Worm (Caenorhabditis elegans) whole organism, L3 larva: ENCODE data around the gene F08G2.4.

Experiments
- aly-2 ChIP-seq: fragments of 150-350 bp; optimal IDR thresholded peaks from 2 replicates; lab custom pipeline; 2014; ENCODE audit warnings: missing biosample characterization, missing genetic modification characterization
- ama-1 ChIP-seq: fragments of 150-350 bp; optimal IDR thresholded peaks from 2 replicates; lab custom pipeline; 2018
- ceh-16 ChIP-seq: sonication (generic microtip); optimal IDR thresholded peaks from 2 replicates; lab custom pipeline; 2017; ENCODE audit warnings: missing biosample characterization, missing genetic modification characterization
- ceh-82 ChIP-seq: fragments of 150-350 bp; optimal IDR thresholded peaks from 2 replicates; lab custom pipeline; 2014; ENCODE audit warnings: missing biosample characterization, missing genetic modification characterization
- ceh-9 ChIP-seq: sonication (generic microtip); optimal IDR thresholded peaks from 2 replicates; lab custom pipeline; 2018; ENCODE audit warnings: missing biosample characterization, missing genetic modification characterization
- daf-12 ChIP-seq: fragments of 150-350 bp; optimal IDR thresholded peaks from 2 replicates; lab custom pipeline; 2014; ENCODE audit warnings: missing biosample characterization, missing genetic modification reagents, missing genetic modification characterization
- egl-27 ChIP-seq: sonication (generic microtip); optimal IDR thresholded peaks from 4 replicates; lab custom pipeline; 2017; ENCODE audit warnings: missing biosample characterization, missing genetic modification reagents, missing genetic modification characterization
- egl-5 ChIP-seq: fragments of 150-350 bp; optimal IDR thresholded peaks from 2 replicates; lab custom pipeline; 2017; ENCODE audit warnings: missing biosample characterization, missing genetic modification reagents, missing genetic modification characterization, inconsistent platforms
- elt-1 ChIP-seq: fragments of 150-350 bp; optimal IDR thresholded peaks from 2 replicates; lab custom pipeline; 2014; ENCODE audit warnings: missing biosample characterization, missing genetic modification characterization
- elt-2 ChIP-seq: sonication (generic microtip); optimal IDR thresholded peaks from 2 replicates; lab custom pipeline; 2016; ENCODE audit warnings: missing genetic modification reagents, mild to moderate bottlenecking, missing genetic modification characterization, missing compliant biosample characterization
- elt-3 ChIP-seq, 3 experiments: fragments of 150-350 bp in 1 of 3; sonication (generic microtip) in 2 of 3; optimal IDR thresholded peaks; 2 replicates in 2 of 3; 4 replicates in 1 of 3; lab custom pipeline; 2014 to 2017; ENCODE audit warnings: missing biosample characterization in 3 of 3, missing genetic modification characterization in 3 of 3
- eor-1 ChIP-seq, 2 experiments: fragments of 150-350 bp; optimal IDR thresholded peaks; 2 replicates each; lab custom pipeline; 2014 to 2018; ENCODE audit warnings: missing biosample characterization in 2 of 2, missing genetic modification characterization in 2 of 2
- fkh-10 ChIP-seq: sonication (generic microtip); optimal IDR thresholded peaks from 2 replicates; lab custom pipeline; 2017; ENCODE audit warnings: missing biosample characterization, missing genetic modification reagents, missing genetic modification characterization
- fkh-2 ChIP-seq: fragments of 150-350 bp; optimal IDR thresholded peaks from 2 replicates; lab custom pipeline; 2014; ENCODE audit warnings: missing biosample characterization, missing genetic modification reagents, missing genetic modification characterization
- fos-1 ChIP-seq: fragments of 150-350 bp; optimal IDR thresholded peaks from 2 replicates; lab custom pipeline; 2014; ENCODE audit warnings: missing biosample characterization, missing genetic modification characterization
- hmg-11 ChIP-seq: sonication (generic microtip); optimal IDR thresholded peaks from 2 replicates; lab custom pipeline; 2016; ENCODE audit warnings: missing genetic modification characterization, missing compliant biosample characterization
- jun-1 ChIP-seq: fragments of 150-350 bp; optimal IDR thresholded peaks from 2 replicates; lab custom pipeline; 2014; ENCODE audit warnings: missing biosample characterization, missing genetic modification reagents, missing genetic modification characterization
- lin-15B ChIP-seq: fragments of 150-350 bp; optimal IDR thresholded peaks from 2 replicates; lab custom pipeline; 2014; ENCODE audit warnings: missing biosample characterization, missing genetic modification characterization
- lin-39 ChIP-seq: fragments of 150-350 bp; optimal IDR thresholded peaks from 2 replicates; lab custom pipeline; 2018; ENCODE audit warnings: missing biosample characterization, missing genetic modification reagents, missing genetic modification characterization
- mdl-1 ChIP-seq: fragments of 150-350 bp; optimal IDR thresholded peaks from 2 replicates; lab custom pipeline; 2014; ENCODE audit warnings: missing biosample characterization, missing genetic modification characterization
- mml-1 ChIP-seq: fragments of 150-350 bp; sonication (generic microtip); optimal IDR thresholded peaks from 3 replicates; lab custom pipeline; 2014; ENCODE audit warnings: missing biosample characterization, missing genetic modification characterization
- nfya-1 ChIP-seq: sonication (generic microtip); optimal IDR thresholded peaks from 2 replicates; lab custom pipeline; 2017; ENCODE audit warnings: missing genetic modification characterization, mild to moderate bottlenecking, missing compliant biosample characterization, antibody characterized with exemption, moderate library complexity; ENCODE audit not compliant: insufficient read depth
- nhr-11 ChIP-seq: fragments of 150-350 bp; optimal IDR thresholded peaks from 2 replicates; lab custom pipeline; 2014; ENCODE audit warnings: missing biosample characterization, missing genetic modification characterization
- nhr-12 ChIP-seq: fragments of 150-350 bp; optimal IDR thresholded peaks from 2 replicates; lab custom pipeline; 2014; ENCODE audit warnings: missing biosample characterization, missing genetic modification characterization
- nhr-23 ChIP-seq: fragments of 150-350 bp; optimal IDR thresholded peaks from 2 replicates; lab custom pipeline; 2014; ENCODE audit warnings: missing biosample characterization, missing genetic modification reagents, missing genetic modification characterization
- nhr-237 ChIP-seq: fragments of 150-350 bp; optimal IDR thresholded peaks from 2 replicates; lab custom pipeline; 2014; ENCODE audit warnings: missing biosample characterization, missing genetic modification characterization
- nhr-28 ChIP-seq: fragments of 150-350 bp; optimal IDR thresholded peaks from 2 replicates; lab custom pipeline; 2014; ENCODE audit warnings: missing biosample characterization, missing genetic modification characterization
- nhr-43 ChIP-seq: sonication (generic microtip); optimal IDR thresholded peaks from 2 replicates; lab custom pipeline; 2016; ENCODE audit warnings: mild to moderate bottlenecking, missing genetic modification characterization, missing compliant biosample characterization; ENCODE audit not compliant: poor library complexity, severe bottlenecking
- nhr-67 ChIP-seq: fragments of 150-350 bp; optimal IDR thresholded peaks from 2 replicates; lab custom pipeline; 2014; ENCODE audit warnings: missing biosample characterization, missing genetic modification characterization
- nhr-76 ChIP-seq: fragments of 150-350 bp; sonication (generic microtip); optimal IDR thresholded peaks from 5 replicates; lab custom pipeline; 2014; ENCODE audit warnings: missing biosample characterization, missing genetic modification characterization
- nhr-77 ChIP-seq: fragments of 150-350 bp; optimal IDR thresholded peaks from 2 replicates; lab custom pipeline; 2014; ENCODE audit warnings: missing biosample characterization, missing genetic modification characterization
- pha-4 ChIP-seq: fragments of 150-350 bp; optimal IDR thresholded peaks from 2 replicates; lab custom pipeline; 2014; ENCODE audit warnings: missing biosample characterization, missing genetic modification reagents, missing genetic modification characterization
- pqm-1 ChIP-seq: fragments of 150-350 bp; optimal IDR thresholded peaks from 2 replicates; lab custom pipeline; 2017; ENCODE audit warnings: missing biosample characterization, missing genetic modification characterization, inconsistent platforms
- sea-2 ChIP-seq: fragments of 150-350 bp; sonication (generic microtip); optimal IDR thresholded peaks from 4 replicates; lab custom pipeline; 2014; ENCODE audit warnings: missing biosample characterization, missing genetic modification reagents, missing genetic modification characterization
- skn-1 ChIP-seq: fragments of 150-350 bp; optimal IDR thresholded peaks from 2 replicates; lab custom pipeline; 2014; ENCODE audit warnings: missing biosample characterization, missing genetic modification characterization
- snpc-4 ChIP-seq: fragments of 150-350 bp; optimal IDR thresholded peaks from 2 replicates; lab custom pipeline; 2014; ENCODE audit warnings: missing biosample characterization, missing genetic modification characterization
- tbx-2 ChIP-seq: sonication (generic microtip); optimal IDR thresholded peaks from 2 replicates; lab custom pipeline; 2016; ENCODE audit warnings: mild to moderate bottlenecking, missing genetic modification characterization, missing compliant biosample characterization
- unc-39 ChIP-seq: sonication (generic microtip); optimal IDR thresholded peaks from 4 replicates; lab custom pipeline; 2017; ENCODE audit warnings: missing biosample characterization, missing genetic modification characterization
- unc-62 ChIP-seq: fragments of 150-350 bp; sonication (generic microtip); optimal IDR thresholded peaks from 4 replicates; lab custom pipeline; 2014; ENCODE audit warnings: missing biosample characterization, missing genetic modification reagents, missing genetic modification characterization
- ztf-11 ChIP-seq: fragments of 150-350 bp; optimal IDR thresholded peaks from 2 replicates; lab custom pipeline; 2014; ENCODE audit warnings: missing biosample characterization, missing genetic modification characterization
- ztf-4 ChIP-seq: fragments of 150-350 bp; optimal IDR thresholded peaks from 2 replicates; lab custom pipeline; 2014; ENCODE audit warnings: missing biosample characterization, missing genetic modification characterization

The F08G2.4 gene

DNA sequence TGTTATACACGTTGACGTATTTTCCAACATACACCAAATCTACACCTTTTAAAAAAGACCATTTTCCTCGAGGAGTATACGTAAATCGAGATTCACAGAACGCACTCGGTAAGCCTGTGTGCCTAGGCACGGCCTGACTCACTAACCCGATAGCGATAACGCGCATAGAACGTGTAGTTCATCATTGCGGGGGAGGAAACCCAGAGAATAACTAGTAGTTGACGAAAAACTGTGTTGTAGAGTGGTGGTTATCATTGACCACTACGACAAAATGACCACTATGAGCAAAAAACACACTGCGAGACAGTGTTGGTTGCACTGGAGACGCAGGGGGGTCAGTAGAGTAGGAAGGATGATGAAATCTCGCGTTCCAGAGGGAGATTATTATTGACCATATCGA lies 29.4 kb downstream of the F08G2.4 start:
- TF ChIP-seq ama-1 (lab: Kevin White, UChicago) (no peak), pqm-1 (tag; lab: Kevin White, UChicago) (peak; percentile 79), pha-4 (tag; lab: Kevin White, UChicago) (peak; percentile 3), elt-2 (tag; lab: Kevin White, UChicago) (peak; percentile 51), ceh-9 (tag; lab: Kevin White, UChicago) (no peak)

DNA sequence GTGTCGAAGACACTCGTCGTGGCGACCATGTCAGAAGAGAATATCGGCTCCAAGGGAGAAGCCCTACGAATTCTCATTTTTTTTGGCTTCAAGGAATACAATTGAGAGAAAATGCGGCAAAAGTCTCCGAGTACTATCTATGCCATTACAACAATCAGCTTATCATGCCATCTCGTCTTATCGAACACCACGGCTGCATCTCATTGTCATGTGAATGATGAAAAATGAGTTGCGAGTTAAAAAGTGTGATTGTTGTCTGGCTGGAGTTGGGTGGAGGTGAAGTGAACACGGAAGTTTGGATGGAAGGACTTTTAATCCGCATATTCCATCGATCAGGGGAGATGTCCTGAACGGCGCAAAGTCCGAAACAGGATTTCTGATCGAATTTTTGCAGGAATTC lies 30.5 kb downstream of the F08G2.4 start:
- TF ChIP-seq nfya-1 (no peak), sea-2 (GFP tag; lab: Kevin White, UChicago) (no peak), jun-1 (no peak), tbx-2 (no peak), elt-3 (tag; optimal IDR thresholded peaks at IDR 0.05; lab: Kevin White, UChicago) (no peak), pqm-1 (tag; lab: Kevin White, UChicago) (peak; percentile 80), ceh-82 (no peak), unc-62 (GFP tag; lab: Kevin White, UChicago) (no peak), nhr-237 (tag; lab: Kevin White, UChicago) (no peak), lin-39 (tag; lab: Kevin White, UChicago) (no peak), mdl-1 (tag; lab: Kevin White, UChicago) (no peak), nhr-23 (tag; lab: Kevin White, UChicago) (no peak), ceh-16 (tag; lab: Kevin White, UChicago) (no peak), elt-2 (tag; lab: Kevin White, UChicago) (peak; percentile 86), nhr-67 (tag; lab: Kevin White, UChicago) (no peak)

DNA sequence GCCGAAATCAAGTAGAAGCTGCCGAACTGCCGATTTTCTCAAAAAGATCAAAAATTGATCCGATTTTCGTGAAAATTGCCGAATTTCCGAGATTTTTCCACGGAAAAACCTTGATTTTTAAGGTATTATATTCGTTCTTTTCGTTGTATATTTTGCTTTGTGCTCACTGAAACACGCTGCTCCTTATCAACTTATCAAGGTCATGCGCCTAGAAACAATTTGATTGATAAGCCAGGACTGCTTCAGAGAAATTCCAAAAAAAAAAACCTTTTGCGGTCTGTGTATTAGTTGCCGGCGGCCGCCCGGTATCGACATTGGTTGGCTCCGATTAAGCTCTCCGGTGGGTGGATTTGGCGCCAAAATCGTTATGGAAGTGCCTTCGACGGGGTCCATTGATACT lies 32.1 kb downstream of the F08G2.4 start:
- TF ChIP-seq pqm-1 (tag; lab: Kevin White, UChicago) (peak; percentile 72), ceh-82 (no peak), elt-2 (tag; lab: Kevin White, UChicago) (peak; percentile 79), fkh-10 (GFP tag; lab: Kevin White, UChicago) (no peak), pha-4 (tag; lab: Kevin White, UChicago) (no peak), nhr-12 (no peak), snpc-4 (tag; lab: Kevin White, UChicago) (no peak), lin-39 (tag; lab: Kevin White, UChicago) (no peak), elt-1 (no peak), egl-5 (tag; lab: Kevin White, UChicago) (no peak), nhr-77 (tag; lab: Kevin White, UChicago) (no peak), jun-1 (no peak), nhr-67 (tag; lab: Kevin White, UChicago) (no peak), lin-15B (tag; lab: Kevin White, UChicago) (no peak), ama-1 (lab: Kevin White, UChicago) (no peak)

DNA sequence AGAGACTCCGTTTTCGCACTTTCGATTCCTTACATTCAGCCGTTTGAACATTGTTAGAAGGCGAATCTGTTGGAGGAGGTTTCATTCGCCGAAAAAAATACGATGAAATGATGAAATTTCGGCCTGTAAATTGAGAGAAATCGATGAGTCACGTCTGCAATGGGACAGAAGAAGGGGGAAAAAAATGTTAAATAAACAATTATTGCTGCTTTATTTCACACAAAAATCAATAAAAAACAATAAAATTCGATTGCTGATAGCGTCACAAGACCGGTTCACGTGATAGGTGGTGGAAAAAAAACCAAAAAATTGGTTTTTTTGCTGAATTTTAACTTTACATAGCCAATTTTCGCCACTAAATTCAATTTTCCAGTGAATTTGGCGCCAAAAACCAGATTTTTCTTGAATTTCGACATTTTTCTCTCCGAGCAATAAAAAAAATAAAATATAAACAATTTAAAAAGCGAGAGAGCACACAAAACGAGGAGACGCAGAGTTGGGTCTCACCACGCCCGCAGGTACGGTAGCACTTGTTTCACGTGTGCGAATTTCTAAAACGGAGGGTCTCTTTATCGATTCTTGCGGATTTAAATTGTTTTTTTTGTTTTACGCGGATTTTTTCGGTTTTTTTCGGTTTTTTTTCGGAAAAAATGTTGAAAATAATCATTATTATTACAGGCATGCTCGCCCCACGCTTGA lies 41.9 kb downstream of the F08G2.4 start, which contains the start of the genes cup-14 and ndub-8:
cup-14 (minus strand) TSS at position 51 of the 699 bp plus-strand sequence.
ndub-8 (plus strand) TSS at position 679 of the 699 bp plus-strand sequence.
- TF ChIP-seq egl-5 (tag; lab: Kevin White, UChicago), result peak; percentile 97
- peak; percentile 84 for TF ChIP-seq snpc-4 (tag; lab: Kevin White, UChicago)
- no peak for TF ChIP-seq fos-1 (tag; lab: Kevin White, UChicago)
- peak; percentile 65 for TF ChIP-seq ceh-82
- TF ChIP-seq egl-27 (tag; lab: Kevin White, UChicago), result no peak
- peak in 1 of 2 experiments; percentile 38 for TF ChIP-seq eor-1 (tag; optimal IDR thresholded peaks at IDR 0.05; lab: Kevin White, UChicago)
- peak; percentile 98 for TF ChIP-seq nfya-1
- no peak for TF ChIP-seq daf-12 (tag; lab: Kevin White, UChicago)
- TF ChIP-seq nhr-237 (tag; lab: Kevin White, UChicago), result no peak
- TF ChIP-seq unc-39 (tag; lab: Kevin White, UChicago), result no peak
- TF ChIP-seq mdl-1 (tag; lab: Kevin White, UChicago), result no peak
- TF ChIP-seq nhr-23 (tag; lab: Kevin White, UChicago), result peak; percentile 88
- TF ChIP-seq elt-2 (tag; lab: Kevin White, UChicago), result peak; percentile 64
- TF ChIP-seq fkh-10 (GFP tag; lab: Kevin White, UChicago), result peak; percentile 92
- peak; percentile 36 for TF ChIP-seq tbx-2
- TF ChIP-seq aly-2 (tag; lab: Kevin White, UChicago), result no peak
- TF ChIP-seq hmg-11 (tag; lab: Kevin White, UChicago), result peak; percentile 82
- TF ChIP-seq sea-2 (GFP tag; lab: Kevin White, UChicago), result no peak
- TF ChIP-seq nhr-43 (tag; lab: Kevin White, UChicago), result no peak
- peak; percentile 84 for TF ChIP-seq ama-1 (lab: Kevin White, UChicago)
- peak; percentile 88 for TF ChIP-seq lin-39 (tag; lab: Kevin White, UChicago)
- no peak for TF ChIP-seq ztf-4 (tag; lab: Kevin White, UChicago)
- peak; percentile 36 for TF ChIP-seq jun-1
- no peak for TF ChIP-seq nhr-11
- TF ChIP-seq elt-3 (tag; optimal IDR thresholded peaks at IDR 0.05; lab: Kevin White, UChicago), result no peak
- no peak for TF ChIP-seq ceh-16 (tag; lab: Kevin White, UChicago)
- TF ChIP-seq nhr-28 (tag; lab: Kevin White, UChicago), result no peak
- no peak for TF ChIP-seq nhr-67 (tag; lab: Kevin White, UChicago)
- TF ChIP-seq ztf-11 (tag; lab: Kevin White, UChicago), result no peak
- TF ChIP-seq elt-1, result no peak
- TF ChIP-seq mml-1, result no peak
- no peak for TF ChIP-seq fkh-2 (tag; lab: Kevin White, UChicago)
- peak; percentile 83 for TF ChIP-seq lin-15B (tag; lab: Kevin White, UChicago)
- TF ChIP-seq nhr-76 (tag; lab: Kevin White, UChicago), result peak; percentile 15
- TF ChIP-seq unc-62 (GFP tag; lab: Kevin White, UChicago), result no peak
- peak; percentile 3 for TF ChIP-seq skn-1 (tag; lab: Kevin White, UChicago)
- TF ChIP-seq nhr-12, result no peak
- TF ChIP-seq pha-4 (tag; lab: Kevin White, UChicago), result peak; percentile 99
